Fruit fly (Drosophila melanogaster): ENCODE data around the gene Irk2.

The Irk2 gene

DNA sequence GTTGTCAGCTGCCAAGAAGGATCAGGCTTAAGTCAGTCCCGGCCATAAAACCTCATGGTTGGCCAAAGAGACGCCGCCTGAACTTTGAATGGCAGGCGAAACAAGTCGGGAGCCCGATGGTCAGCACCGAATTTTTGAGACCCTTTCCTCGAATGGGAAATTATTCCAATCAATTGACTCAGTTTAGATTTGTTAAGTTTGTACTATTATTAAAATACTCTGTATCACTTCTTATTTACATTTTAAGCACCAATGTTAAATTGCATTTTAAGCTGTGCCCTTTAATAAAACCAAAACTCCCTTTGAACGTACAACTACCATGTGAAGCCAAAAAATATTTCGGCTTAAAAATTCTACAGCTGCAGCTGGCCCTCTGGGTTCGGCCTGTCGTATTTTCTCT is 32.5 kb downstream of the Irk2 start (continued):
- TF ChIP-seq fd85E (GFP tag; optimal IDR thresholded peaks at IDR 0.05) (peak; percentile 61), CG10631 (GFP tag; optimal IDR thresholded peaks at IDR 0.05) (peak; percentile 57), CG31627 (GFP tag; optimal IDR thresholded peaks at IDR 0.05) (peak; percentile 88), CG6276 (GFP tag; optimal IDR thresholded peaks at IDR 0.05) (no peak), CG6163 (GFP tag; IDR thresholded peaks at IDR 0.05) (peak; percentile 70), svp (GFP tag) (peak; percentile 95), Sox15 (GFP tag; optimal IDR thresholded peaks at IDR 0.05) (peak; percentile 80), CG3032 (tag; optimal IDR thresholded peaks at IDR 0.05) (no peak), Ets21C (GFP tag; optimal IDR thresholded peaks at IDR 0.05) (peak; percentile 86), OdsH (GFP tag; optimal IDR thresholded peaks at IDR 0.05) (peak; percentile 73), CG3919 (GFP tag; optimal IDR thresholded peaks at IDR 0.05) (peak; percentile 84), CG15336 (GFP tag; IDR thresholded peaks at IDR 0.05) (no peak), Eip93F (GFP tag; optimal IDR thresholded peaks at IDR 0.05) (peak; percentile 58), CG11294 (GFP tag; IDR thresholded peaks at IDR 0.05) (no peak), CG10669 (GFP tag; optimal IDR thresholded peaks at IDR 0.05) (peak; percentile 2), salr (GFP tag; optimal IDR thresholded peaks at IDR 0.05) (no peak), lz (GFP tag; optimal IDR thresholded peaks at IDR 0.05) (peak; percentile 87), cyc (GFP tag; optimal IDR thresholded peaks at IDR 0.05) (peak; percentile 88), CG4318 (GFP tag; optimal IDR thresholded peaks at IDR 0.05) (no peak)

DNA sequence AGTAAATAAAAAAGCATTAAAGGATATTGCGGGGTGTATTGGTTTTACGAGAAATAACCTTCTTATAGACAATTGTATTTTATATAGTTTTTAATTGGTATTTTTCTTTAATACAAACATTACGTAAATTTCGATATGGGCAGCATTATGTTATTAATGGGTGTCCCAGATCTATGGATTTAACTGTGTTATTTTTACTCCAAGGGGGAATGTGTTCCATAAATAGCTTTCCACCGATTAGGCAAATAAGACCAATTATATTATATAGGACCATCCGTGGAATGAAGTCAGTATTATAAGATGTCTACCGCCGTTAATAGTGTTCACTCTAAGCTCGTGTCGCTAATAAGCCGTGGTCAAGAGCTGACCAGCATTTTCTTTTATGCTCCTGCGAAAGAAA is 35.7 kb downstream of the Irk2 start, which contains the start of gene Ir94g:
Gene Ir94g (plus strand): TSS at position 301 of the 400 bp plus-strand sequence.
- no peak for TF ChIP-seq CG10669 (GFP tag; optimal IDR thresholded peaks at IDR 0.05)
- TF ChIP-seq eg (GFP tag; IDR thresholded peaks at IDR 0.05): no peak
- no peak for TF ChIP-seq fd59A (GFP tag; optimal IDR thresholded peaks at IDR 0.05)
- no peak for TF ChIP-seq CG34406 (GFP tag; optimal IDR thresholded peaks at IDR 0.05)
- no peak for TF ChIP-seq Hr38 (GFP tag; optimal IDR thresholded peaks at IDR 0.05)
- TF ChIP-seq CG3919 (GFP tag; optimal IDR thresholded peaks at IDR 0.05): no peak
- TF ChIP-seq Hr39 (GFP tag; optimal IDR thresholded peaks at IDR 0.05): no peak
- no peak for TF ChIP-seq Lpt (GFP tag; optimal IDR thresholded peaks at IDR 0.05)
- TF ChIP-seq dsx (GFP tag; optimal IDR thresholded peaks at IDR 0.05; ENCODE audit: poor library complexity, severe bottlenecking): no peak
- TF ChIP-seq CG8632 (GFP tag; optimal IDR thresholded peaks at IDR 0.05): no peak
- no peak for TF ChIP-seq acj6 (GFP tag; optimal IDR thresholded peaks at IDR 0.05)
- no peak for TF ChIP-seq achi (GFP tag; optimal IDR thresholded peaks at IDR 0.05)

DNA sequence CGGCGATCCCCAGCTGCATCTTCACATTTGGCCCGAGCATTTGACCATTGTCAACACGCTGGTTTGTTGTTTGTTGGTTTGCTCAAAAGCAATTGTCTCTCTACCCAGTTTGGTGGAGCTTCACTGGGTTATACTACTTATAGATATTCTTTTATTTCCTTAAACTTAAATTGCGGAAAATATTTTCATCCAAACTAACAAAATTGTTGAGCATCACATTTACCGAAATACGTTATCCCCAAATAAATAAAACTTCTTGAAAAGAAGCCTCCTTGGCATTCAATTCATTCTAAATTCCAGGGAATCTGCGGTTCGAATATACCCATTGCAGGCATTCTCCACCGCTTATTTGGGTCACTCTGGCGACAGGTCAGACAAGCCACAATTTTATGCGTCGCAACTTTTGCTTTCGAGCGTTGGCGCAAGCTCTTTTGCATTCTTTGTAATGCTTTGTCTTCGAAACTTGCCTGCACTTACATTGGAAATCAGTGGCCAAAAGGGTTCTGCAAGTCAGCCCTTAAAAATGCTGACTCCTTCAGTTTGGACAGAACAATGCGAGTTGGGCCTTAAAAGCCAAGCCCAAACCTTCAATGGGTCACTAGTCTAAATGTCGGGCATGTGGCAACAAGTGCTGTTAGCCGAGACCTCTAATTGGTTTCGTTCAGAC is 37.9 kb downstream of the Irk2 start, which contains the start of gene Ir94f:
Gene Ir94f (plus strand): TSS at position 617 of the 667 bp plus-strand sequence.
- peak; percentile 68 for TF ChIP-seq svp (GFP tag)
- no peak for TF ChIP-seq cyc (GFP tag; optimal IDR thresholded peaks at IDR 0.05)
- peak; percentile 77 for TF ChIP-seq Eip78C (GFP tag)
- peak; percentile 32 for TF ChIP-seq topi (GFP tag; optimal IDR thresholded peaks at IDR 0.05)
- TF ChIP-seq Blimp-1 (GFP tag; optimal IDR thresholded peaks at IDR 0.05): peak; percentile 24
- peak; percentile 21 for TF ChIP-seq CG34406 (GFP tag; optimal IDR thresholded peaks at IDR 0.05)
- TF ChIP-seq CG6792 (GFP tag; optimal IDR thresholded peaks at IDR 0.05): peak; percentile 14
- TF ChIP-seq esn (GFP tag; optimal IDR thresholded peaks at IDR 0.05): peak; percentile 45
- no peak for TF ChIP-seq CG15336 (GFP tag; IDR thresholded peaks at IDR 0.05)
- TF ChIP-seq Gug (GFP tag; IDR thresholded peaks at IDR 0.05): no peak
- peak; percentile 25 for TF ChIP-seq Eip75B (GFP tag; optimal IDR thresholded peaks at IDR 0.05)

DNA sequence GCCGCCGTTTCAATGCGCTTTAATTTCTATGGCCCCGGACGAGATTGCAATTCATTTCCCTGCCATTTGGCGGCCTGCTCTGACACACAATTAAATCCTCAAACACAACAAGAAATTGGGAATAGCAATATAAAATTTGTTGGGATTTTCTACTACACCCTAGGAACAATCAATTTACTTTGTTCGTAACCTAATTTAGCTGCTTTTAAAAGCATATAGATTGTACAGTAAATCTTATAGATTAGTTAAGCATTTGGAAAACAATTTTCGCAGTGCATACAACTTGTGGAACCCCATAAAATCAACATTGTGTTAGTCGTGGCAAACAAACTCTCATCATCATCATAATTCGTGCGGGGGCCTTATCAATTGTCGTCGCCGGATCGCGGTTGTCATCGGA is 43.2 kb downstream of the Irk2 start:
- TF ChIP-seq CG32006 (GFP tag; optimal IDR thresholded peaks at IDR 0.05): peak; percentile 63
- peak in 1 of 2 experiments; percentile 8 for TF ChIP-seq salr (GFP tag; optimal IDR thresholded peaks at IDR 0.05)
- TF ChIP-seq CG8119 (GFP tag; IDR thresholded peaks at IDR 0.05): 0 out of 3 replicates have a peak, but pooled peaks have one; percentile 23
- TF ChIP-seq CG6276 (GFP tag; optimal IDR thresholded peaks at IDR 0.05): peak; percentile 6
- TF ChIP-seq Hr4 (GFP tag; optimal IDR thresholded peaks at IDR 0.05): peak; percentile 65
- peak; percentile 47 for TF ChIP-seq CG15336 (GFP tag; IDR thresholded peaks at IDR 0.05)
- no peak for TF ChIP-seq CG34406 (GFP tag; optimal IDR thresholded peaks at IDR 0.05)
- 0 out of 3 replicates have a peak, but pooled peaks have one; percentile 17 for TF ChIP-seq eg (GFP tag; IDR thresholded peaks at IDR 0.05)
- TF ChIP-seq OdsH (GFP tag; optimal IDR thresholded peaks at IDR 0.05): no peak
- peak; percentile 26 for TF ChIP-seq CG4318 (GFP tag; optimal IDR thresholded peaks at IDR 0.05)
- no peak for TF ChIP-seq dsx (GFP tag; optimal IDR thresholded peaks at IDR 0.05; ENCODE audit: poor library complexity, severe bottlenecking)
